Fruit fly (Drosophila melanogaster): ENCODE measurements around the gene CG14974.

DNA sequence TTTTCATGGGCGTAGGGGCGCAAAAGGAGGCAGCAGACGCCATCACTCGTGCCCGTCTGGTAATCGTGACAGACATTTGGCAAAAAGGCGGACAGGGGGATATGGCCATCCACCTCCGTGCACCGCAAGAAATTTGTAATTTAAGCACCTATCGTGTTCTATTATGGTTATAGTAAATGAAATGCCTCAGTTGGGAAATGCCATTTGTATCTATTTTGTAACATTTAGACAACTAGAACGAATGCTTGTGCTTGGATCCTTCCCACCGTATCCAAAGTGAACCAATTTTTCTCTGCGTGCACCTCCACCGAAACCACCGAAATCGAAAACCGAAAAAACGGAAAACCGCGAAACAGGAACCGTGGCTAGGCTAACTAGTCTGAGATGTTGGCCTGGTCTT, 36.0 kb upstream of the CG14974 start:
- TF ChIP-seq CG8478 (optimal IDR thresholded peaks at IDR 0.05): no peak
- no peak for TF ChIP-seq CTCF (optimal IDR thresholded peaks at IDR 0.05)

Data from S2 (cell line).